Fruit fly (Drosophila melanogaster) whole organism: ENCODE measurements around the gene CG7483.

Source experiments
- CG8478 ChIP-seq: fragments of >200 bp; optimal IDR thresholded peaks from 2 replicates; lab custom pipeline; 2018; ENCODE audit warnings: inconsistent platforms
- Dll ChIP-seq: fragments of >200 bp; optimal IDR thresholded peaks from 2 replicates; lab custom pipeline; 2017
- EcR ChIP-seq, 2 experiments: fragments of >200 bp; optimal IDR thresholded peaks; 2 replicates each; lab custom pipeline; 2017; ENCODE audit warnings: missing biosample characterization in 2 of 2, missing genetic modification characterization in 2 of 2, missing genetic modification reagents in 2 of 2
- pan ChIP-seq: fragments of >200 bp; optimal IDR thresholded peaks from 2 replicates; lab custom pipeline; 2017
- psq ChIP-seq: fragments of >200 bp; optimal IDR thresholded peaks from 2 replicates; lab custom pipeline; 2017
- usp ChIP-seq: fragments of >200 bp; optimal IDR thresholded peaks from 2 replicates; lab custom pipeline; 2017; ENCODE audit warnings: missing biosample characterization, missing genetic modification characterization, mixed read lengths

DNA sequence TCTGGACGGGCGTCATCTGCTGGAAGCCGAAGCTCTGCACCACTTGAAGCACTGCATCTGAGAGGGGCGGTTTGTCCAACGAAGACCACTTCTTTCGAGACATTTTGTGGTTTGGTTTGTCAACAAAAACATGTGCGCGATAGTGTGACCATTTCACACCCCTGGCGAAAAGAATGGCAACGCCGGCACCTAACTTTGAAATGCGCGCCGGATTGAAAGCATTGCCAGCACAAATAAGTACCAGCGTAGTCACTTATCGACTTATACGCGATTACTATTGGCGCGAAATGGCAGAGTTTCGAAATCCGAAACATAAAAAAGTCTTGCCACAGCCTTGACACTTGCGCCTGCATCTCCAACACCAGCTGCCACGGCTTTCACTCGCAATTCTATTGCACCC, 43.3 kb upstream of the CG7483 start, which contains the start of gene CG9630:
- no peak for TF ChIP-seq usp
- no peak for TF ChIP-seq psq
- no peak for TF ChIP-seq Dll
- no peak for TF ChIP-seq pan (lab: Kevin White, UChicago)
- no peak for TF ChIP-seq CG8478 (lab: Kevin White, UChicago)
- no peak for TF ChIP-seq EcR (GFP tag; optimal IDR thresholded peaks at IDR 0.05; lab: Kevin White, UChicago)
